Worm (Caenorhabditis elegans) whole organism, L1 larva: ENCODE results near the gene C02F4.5.

Experiments
- nhr-237 ChIP-seq: fragments of 150-350 bp; optimal IDR thresholded peaks from 2 replicates; lab custom pipeline; 2014; ENCODE audit warnings: missing biosample characterization, missing genetic modification characterization
- zag-1 ChIP-seq: fragments of 150-350 bp; optimal IDR thresholded peaks from 2 replicates; lab custom pipeline; 2014; ENCODE audit warnings: missing biosample characterization, missing genetic modification characterization

ce11 chrIV:10570065-10570464, 46.1 kb upstream of the C02F4.5 start:
- no peak for TF ChIP-seq zag-1 (tag; lab: Kevin White, UChicago)
- no peak for TF ChIP-seq nhr-237 (tag; lab: Kevin White, UChicago)
